Worm (Caenorhabditis elegans) whole organism, L2 larva: Measurements from ENCODE around the gene F55F3.4.

ENCODE experiments used
- F13H6.1 ChIP-seq: sonication (generic microtip); optimal IDR thresholded peaks from 2 replicates; lab custom pipeline; 2016; ENCODE audit warnings: missing genetic modification characterization, missing compliant biosample characterization
- R02D3.7 ChIP-seq: fragments of 150-350 bp; optimal IDR thresholded peaks from 2 replicates; lab custom pipeline; 2014; ENCODE audit warnings: missing biosample characterization, missing genetic modification characterization
- aly-2 ChIP-seq: fragments of 150-350 bp; optimal IDR thresholded peaks from 2 replicates; lab custom pipeline; 2014; ENCODE audit warnings: missing biosample characterization, missing genetic modification characterization
- blmp-1 ChIP-seq: sonication (generic microtip); optimal IDR thresholded peaks from 2 replicates; lab custom pipeline; 2017; ENCODE audit warnings: missing genetic modification characterization, mild to moderate bottlenecking, missing compliant biosample characterization, antibody characterized with exemption, moderate library complexity; ENCODE audit not compliant: insufficient read depth
- ceh-82 ChIP-seq: fragments of 150-350 bp; optimal IDR thresholded peaks from 2 replicates; lab custom pipeline; 2014; ENCODE audit warnings: missing biosample characterization, missing genetic modification characterization
- crh-2 ChIP-seq: sonication (generic microtip); optimal IDR thresholded peaks from 2 replicates; lab custom pipeline; 2017; ENCODE audit warnings: missing biosample characterization, missing genetic modification characterization
- fos-1 ChIP-seq: fragments of 150-350 bp; optimal IDR thresholded peaks from 2 replicates; lab custom pipeline; 2014; ENCODE audit warnings: missing biosample characterization, missing genetic modification characterization
- gmeb-1 ChIP-seq: fragments of 150-350 bp; optimal IDR thresholded peaks from 2 replicates; lab custom pipeline; 2014; ENCODE audit warnings: missing biosample characterization, missing genetic modification characterization
- lin-11 ChIP-seq: fragments of 150-350 bp; sonication (generic microtip); optimal IDR thresholded peaks from 2 replicates; lab custom pipeline; 2014; ENCODE audit warnings: missing biosample characterization, missing genetic modification characterization, inconsistent platforms, mixed read lengths
- lsy-2 ChIP-seq, 2 experiments: fragments of 150-350 bp in 1 of 2; sonication (generic microtip) in 1 of 2; optimal IDR thresholded peaks; 2 replicates each; lab custom pipeline; 2014 to 2017; ENCODE audit warnings: missing biosample characterization in 2 of 2, missing genetic modification characterization in 2 of 2
- mab-5 ChIP-seq: fragments of 150-350 bp; optimal IDR thresholded peaks from 2 replicates; lab custom pipeline; 2014; ENCODE audit warnings: missing biosample characterization, missing genetic modification characterization
- mbf-1 ChIP-seq: sonication (generic microtip); optimal IDR thresholded peaks from 2 replicates; lab custom pipeline; 2017; ENCODE audit warnings: missing biosample characterization, missing genetic modification characterization
- mdl-1 ChIP-seq, 2 experiments: fragments of 150-350 bp in 1 of 2; sonication (generic microtip) in 1 of 2; optimal IDR thresholded peaks; 2 replicates each; lab custom pipeline; 2017; ENCODE audit warnings: missing biosample characterization in 2 of 2, missing genetic modification characterization in 2 of 2
- nhr-10 ChIP-seq: sonication (generic microtip); optimal IDR thresholded peaks from 2 replicates; lab custom pipeline; 2017; ENCODE audit warnings: missing biosample characterization, missing genetic modification characterization
- nhr-11 ChIP-seq: fragments of 150-350 bp; optimal IDR thresholded peaks from 2 replicates; lab custom pipeline; 2014; ENCODE audit warnings: missing biosample characterization, missing genetic modification characterization
- nhr-12 ChIP-seq: fragments of 150-350 bp; optimal IDR thresholded peaks from 2 replicates; lab custom pipeline; 2014; ENCODE audit warnings: missing biosample characterization, missing genetic modification characterization
- nhr-129 ChIP-seq: fragments of 150-350 bp; optimal IDR thresholded peaks from 2 replicates; lab custom pipeline; 2014; ENCODE audit warnings: missing biosample characterization, missing genetic modification characterization
- nhr-21 ChIP-seq: fragments of 150-350 bp; optimal IDR thresholded peaks from 2 replicates; lab custom pipeline; 2014; ENCODE audit warnings: missing biosample characterization, missing genetic modification characterization
- nhr-237 ChIP-seq: fragments of 150-350 bp; optimal IDR thresholded peaks from 2 replicates; lab custom pipeline; 2014; ENCODE audit warnings: missing biosample characterization, missing genetic modification characterization
- nhr-25 ChIP-seq: fragments of 150-350 bp; sonication (generic microtip); optimal IDR thresholded peaks from 3 replicates; lab custom pipeline; 2014; ENCODE audit warnings: missing biosample characterization, missing genetic modification characterization
- nhr-6 ChIP-seq: fragments of 150-350 bp; optimal IDR thresholded peaks from 2 replicates; lab custom pipeline; 2014; ENCODE audit warnings: missing biosample characterization, missing genetic modification characterization
- sem-4 ChIP-seq: fragments of 150-350 bp; optimal IDR thresholded peaks from 2 replicates; lab custom pipeline; 2014; ENCODE audit warnings: missing biosample characterization, missing genetic modification reagents, missing genetic modification characterization
- skn-1 ChIP-seq: sonication (generic microtip); optimal IDR thresholded peaks from 2 replicates; lab custom pipeline; 2017; ENCODE audit warnings: missing biosample characterization, missing genetic modification characterization
- sma-3 ChIP-seq: sonication (generic microtip); optimal IDR thresholded peaks from 2 replicates; lab custom pipeline; 2016; ENCODE audit warnings: missing genetic modification reagents, missing genetic modification characterization, missing compliant biosample characterization
- snpc-4 ChIP-seq: fragments of 150-350 bp; optimal IDR thresholded peaks from 2 replicates; lab custom pipeline; 2014; ENCODE audit warnings: missing biosample characterization, missing genetic modification characterization
- unc-55 ChIP-seq: fragments of 150-350 bp; sonication (generic microtip); optimal IDR thresholded peaks from 3 replicates; lab custom pipeline; 2014; ENCODE audit warnings: missing biosample characterization, missing genetic modification reagents, missing genetic modification characterization
- unc-62 ChIP-seq: fragments of 150-350 bp; optimal IDR thresholded peaks from 2 replicates; lab custom pipeline; 2014; ENCODE audit warnings: missing biosample characterization, missing genetic modification reagents, missing genetic modification characterization
- zag-1 ChIP-seq: fragments of 150-350 bp; optimal IDR thresholded peaks from 2 replicates; lab custom pipeline; 2014; ENCODE audit warnings: missing biosample characterization, missing genetic modification characterization

The F55F3.4 gene

DNA sequence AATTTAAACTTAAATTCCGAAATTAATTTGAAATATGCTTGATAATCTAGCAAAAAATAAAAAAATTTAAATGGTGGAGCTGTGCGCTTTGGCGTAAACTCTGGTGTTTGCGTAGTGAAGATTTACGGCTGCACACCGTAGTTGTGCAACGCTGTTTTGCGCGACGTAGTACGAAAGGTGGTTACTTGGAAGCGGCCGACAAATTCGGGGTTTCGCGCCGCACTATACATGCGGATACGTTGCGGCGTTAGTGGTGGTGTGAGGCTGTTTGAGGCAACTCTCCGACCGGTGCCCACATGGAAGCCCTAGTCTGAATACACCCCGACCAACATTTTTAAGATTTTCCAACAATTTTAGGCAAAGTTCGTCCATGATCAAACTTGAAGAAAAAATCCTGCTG is 48.1 kb downstream of the F55F3.4 start:
- TF ChIP-seq snpc-4 (tag; lab: Kevin White, UChicago) (peak; percentile 7), nhr-10 (no peak), mbf-1 (tag; lab: Kevin White, UChicago) (no peak), nhr-237 (no peak), ceh-82 (tag; lab: Kevin White, UChicago) (no peak), sem-4 (tag; lab: Kevin White, UChicago) (no peak), gmeb-1 (tag; lab: Kevin White, UChicago) (no peak), sma-3 (GFP tag; lab: Kevin White, UChicago) (no peak)

DNA sequence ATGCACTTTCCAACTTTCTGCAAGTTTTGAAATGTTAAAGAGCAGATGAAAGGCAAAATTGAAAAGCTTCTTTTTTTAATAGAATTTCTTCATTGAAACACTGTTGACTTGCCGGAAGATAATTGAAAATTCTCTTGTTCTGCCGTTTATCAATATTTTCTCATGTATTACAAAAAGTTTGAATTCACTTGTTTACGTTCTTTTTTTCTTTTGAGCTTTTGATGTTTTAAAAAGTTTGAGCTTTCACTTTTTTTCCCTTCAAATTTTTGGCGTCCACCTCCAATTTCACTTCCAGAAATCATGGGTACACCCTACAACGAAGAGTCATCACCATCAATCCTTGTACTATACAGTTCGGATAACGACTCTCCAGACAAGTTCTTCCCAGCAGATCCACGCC is 48.8 kb downstream of the F55F3.4 start, which contains the start of gene F19D8.2:
F19D8.2 (plus strand) TSS at position 301 of the 400 bp plus-strand sequence.
- TF ChIP-seq crh-2 (tag; lab: Kevin White, UChicago) (no peak), lsy-2 (tag; optimal IDR thresholded peaks at IDR 0.05; lab: Kevin White, UChicago) (no peak), aly-2 (no peak), nhr-11 (no peak), blmp-1 (tag; lab: Kevin White, UChicago) (no peak), F13H6.1 (tag; lab: Kevin White, UChicago) (no peak), nhr-129 (tag; lab: Kevin White, UChicago) (no peak), nhr-21 (tag; lab: Kevin White, UChicago) (no peak), nhr-237 (no peak), lin-11 (tag; lab: Kevin White, UChicago) (no peak), skn-1 (tag; lab: Kevin White, UChicago) (no peak), unc-62 (GFP tag; lab: Kevin White, UChicago) (no peak), nhr-6 (tag; lab: Kevin White, UChicago) (no peak), zag-1 (tag; lab: Kevin White, UChicago) (no peak), unc-55 (GFP tag; lab: Kevin White, UChicago) (no peak), nhr-25 (tag; lab: Kevin White, UChicago) (no peak)

DNA sequence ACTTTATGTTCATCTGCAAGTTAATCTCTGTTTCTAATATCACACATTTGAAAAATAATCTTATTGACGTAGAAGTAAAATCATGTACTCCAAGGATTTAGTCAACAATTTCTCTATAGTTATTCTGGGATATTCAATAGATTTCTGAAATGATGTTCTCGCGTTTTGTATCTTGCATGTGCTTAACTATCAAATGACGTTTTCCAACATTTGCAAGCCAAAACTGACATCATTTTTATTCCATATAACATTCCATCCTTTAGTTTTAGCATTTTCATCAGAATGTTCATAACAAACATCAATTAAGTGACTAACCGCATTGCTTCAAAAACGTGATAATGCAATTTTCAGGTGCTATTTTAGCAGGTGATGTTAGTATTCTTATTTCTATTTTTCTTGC is 52.7 kb downstream of the F55F3.4 start:
- no peak for TF ChIP-seq mdl-1 (tag; optimal IDR thresholded peaks at IDR 0.05; lab: Kevin White, UChicago)
- TF ChIP-seq fos-1 (tag; lab: Kevin White, UChicago), result no peak
- TF ChIP-seq sma-3 (GFP tag; lab: Kevin White, UChicago), result no peak
- no peak for TF ChIP-seq R02D3.7 (tag; lab: Kevin White, UChicago)
- no peak for TF ChIP-seq mab-5 (tag; lab: Kevin White, UChicago)
- TF ChIP-seq nhr-12 (tag; lab: Kevin White, UChicago), result no peak
- TF ChIP-seq, all 48 proteins: peak for 0
